Worm (Caenorhabditis elegans) whole organism, L4 larva: ENCODE results near the gene sup-18.

Source experiments
- F49E8.2 ChIP-seq: sonication (generic microtip); optimal IDR thresholded peaks from 2 replicates; lab custom pipeline; 2016; ENCODE audit warnings: missing compliant biosample characterization, mild to moderate bottlenecking, missing genetic modification characterization, borderline replicate concordance
- T20F7.1 ChIP-seq: fragments of 200-800 bp; sonication (Bioruptor generic); optimal IDR thresholded peaks from 2 replicates; lab custom pipeline; 2018; ENCODE audit warnings: mild to moderate bottlenecking, missing genetic modification characterization, missing compliant biosample characterization
- hlh-30 ChIP-seq: sonication (generic microtip); optimal IDR thresholded peaks from 2 replicates; lab custom pipeline; 2017; ENCODE audit warnings: antibody characterized with exemption, mild to moderate bottlenecking, missing genetic modification characterization, missing compliant biosample characterization; ENCODE audit not compliant: insufficient read depth
- lin-13 ChIP-seq: fragments of 150-350 bp; optimal IDR thresholded peaks from 2 replicates; lab custom pipeline; 2014; ENCODE audit warnings: missing biosample characterization, missing genetic modification reagents, missing genetic modification characterization
- nhr-76 ChIP-seq: fragments of 150-350 bp; optimal IDR thresholded peaks from 2 replicates; lab custom pipeline; 2014; ENCODE audit warnings: missing biosample characterization, missing genetic modification characterization
- pha-4 ChIP-seq, 2 experiments: fragments of 150-350 bp in 1 of 2; fragments of 200-800 bp in 1 of 2; sonication (Bioruptor generic) in 1 of 2; IDR thresholded peaks in 1 of 2; optimal IDR thresholded peaks in 1 of 2; 2 replicates each; pipeline versions ENCODE4 v1.3.6 to Lab custom; 2014 to 2022; ENCODE audit warnings: missing genetic modification characterization in 2 of 2, missing genetic modification reagents in 2 of 2, missing biosample characterization in 1 of 2, missing compliant biosample characterization in 1 of 2
- rbr-2 ChIP-seq: sonication (generic microtip); optimal IDR thresholded peaks from 2 replicates; lab custom pipeline; 2016; ENCODE audit warnings: missing genotype, missing genetic modification characterization, missing compliant biosample characterization
- saeg-2 ChIP-seq: fragments of 200-800 bp; sonication (Bioruptor generic); IDR thresholded peaks from 2 replicates; pipeline ENCODE4 v1.3.6; 2022; ENCODE audit warnings: missing genetic modification reagents, missing genetic modification characterization, missing compliant biosample characterization

- no peak for TF ChIP-seq nhr-76
- no peak for TF ChIP-seq hlh-30 (tag; lab: Kevin White, UChicago)
- no peak for TF ChIP-seq saeg-2 (GFP tag; lab: Robert Waterston, UW)
- no peak for TF ChIP-seq rbr-2 (tag; lab: Kevin White, UChicago)
- TF ChIP-seq pha-4 (GFP tag; IDR thresholded peaks at IDR 0.05; lab: Robert Waterston, UW): no peak
- TF ChIP-seq pha-4 (tag; optimal IDR thresholded peaks at IDR 0.05; lab: Kevin White, UChicago): no peak
- no peak for TF ChIP-seq F49E8.2 (tag; lab: Kevin White, UChicago)
- no peak for TF ChIP-seq T20F7.1 (GFP tag; lab: Kevin White, UChicago)
- TF ChIP-seq lin-13: no peak
These were observed 10.3 kb upstream of the sup-18 start for ce11 chrIII:7889036-7889435.
